Worm (Caenorhabditis elegans): Measurements from ENCODE around the gene F55A11.6.

ce11 chrV:11822461-11822939, 45.9 kb downstream of the F55A11.6 start, which contains the start of gene pyc-1:
- TF ChIP-seq unc-39 (tag; optimal IDR thresholded peaks at IDR 0.05) (no peak), unc-62 (GFP tag; optimal IDR thresholded peaks at IDR 0.05) (no peak), unc-55 (GFP tag; optimal IDR thresholded peaks at IDR 0.05) (no peak), nhr-77 (tag; optimal IDR thresholded peaks at IDR 0.05) (no peak), lin-13 (GFP tag; optimal IDR thresholded peaks at IDR 0.05) (peak; percentile 76), ztf-11 (tag; optimal IDR thresholded peaks at IDR 0.05) (no peak), ama-1 (optimal IDR thresholded peaks at IDR 0.05) (no peak), alr-1 (tag; optimal IDR thresholded peaks at IDR 0.05) (no peak)

Data from whole organism, L2 larva.